Worm (Caenorhabditis elegans): ENCODE measurements around the gene sqv-7.

The sqv-7 gene

DNA sequence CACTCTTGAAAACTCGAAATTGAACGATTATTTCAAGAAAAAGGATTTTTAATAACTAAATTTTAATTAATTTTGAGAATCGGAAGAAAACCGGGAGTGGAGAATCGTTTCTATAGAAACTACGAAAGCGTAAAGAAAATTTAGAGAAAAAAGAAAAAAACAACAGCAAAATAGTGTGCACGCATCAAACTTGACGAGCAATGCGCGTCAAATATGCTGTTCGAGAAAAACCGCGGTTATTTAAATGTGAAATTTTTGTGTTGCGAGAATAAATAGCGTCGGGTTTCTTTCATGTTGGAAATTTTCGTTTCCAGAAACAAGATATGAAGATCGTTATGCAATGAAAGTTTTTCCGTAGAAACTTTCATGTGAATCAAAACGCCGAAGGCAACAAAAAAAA lies 38.5 kb downstream of the sqv-7 start:
- TF ChIP-seq hif-1 (tag; optimal IDR thresholded peaks at IDR 0.05) (no peak), ceh-82 (tag; optimal IDR thresholded peaks at IDR 0.05) (no peak), nhr-48 (tag; optimal IDR thresholded peaks at IDR 0.05) (no peak), mxl-3 (GFP tag; optimal IDR thresholded peaks at IDR 0.05) (no peak), T20F7.1 (GFP tag; optimal IDR thresholded peaks at IDR 0.05) (peak; percentile 65), egl-43 (GFP tag; IDR thresholded peaks at IDR 0.05) (no peak), mdl-1 (tag; optimal IDR thresholded peaks at IDR 0.05) (no peak), nhr-42 (GFP tag; IDR thresholded peaks at IDR 0.05) (no peak), hlh-30 (tag; optimal IDR thresholded peaks at IDR 0.05; ENCODE audit: insufficient read depth) (peak; percentile 57), php-3 (GFP tag; IDR thresholded peaks at IDR 0.05) (no peak), nhr-111 (GFP tag; optimal IDR thresholded peaks at IDR 0.05) (no peak), hmg-1.1 (GFP tag; IDR thresholded peaks at IDR 0.05) (peak; percentile 43; the same call in 1 of the 2 replicates), R02D3.7 (tag; optimal IDR thresholded peaks at IDR 0.05) (no peak), ceh-20 (GFP tag; IDR thresholded peaks at IDR 0.05) (no peak), vab-7 (GFP tag; IDR thresholded peaks at IDR 0.05) (no peak), ces-1 (GFP tag; optimal IDR thresholded peaks at IDR 0.05) (no peak), dmd-6 (GFP tag; IDR thresholded peaks at IDR 0.05) (no peak), zag-1 (tag; optimal IDR thresholded peaks at IDR 0.05) (no peak), zip-2 (tag; optimal IDR thresholded peaks at IDR 0.05) (no peak), mes-2 (tag; optimal IDR thresholded peaks at IDR 0.05; ENCODE audit: poor library complexity, severe bottlenecking) (peak; percentile 74), nhr-25 (tag; optimal IDR thresholded peaks at IDR 0.05; ENCODE audit: borderline replicate concordance, insufficient read depth) (no peak), aly-2 (tag; optimal IDR thresholded peaks at IDR 0.05) (no peak), pha-4 (GFP tag; IDR thresholded peaks at IDR 0.05) (no peak), pha-4 (tag; optimal IDR thresholded peaks at IDR 0.05) (no peak), fos-1 (tag; optimal IDR thresholded peaks at IDR 0.05) (no peak), mxl-2 (GFP tag; conservative IDR thresholded peaks at IDR 0.05) (no peak), dmd-8 (GFP tag; IDR thresholded peaks at IDR 0.05) (no peak), nhr-41 (GFP tag; IDR thresholded peaks at IDR 0.05) (no peak), lin-38 (GFP tag; IDR thresholded peaks at IDR 0.05) (peak; percentile 52), unc-130 (GFP tag; optimal IDR thresholded peaks at IDR 0.05) (no peak), lin-13 (GFP tag; optimal IDR thresholded peaks at IDR 0.05) (no peak), arid-1 (GFP tag; conservative IDR thresholded peaks at IDR 0.05) (no peak), Y5F2A.4 (GFP tag; optimal IDR thresholded peaks at IDR 0.05) (no peak), saeg-2 (GFP tag; IDR thresholded peaks at IDR 0.05) (no peak), unc-39 (tag; optimal IDR thresholded peaks at IDR 0.05) (no peak), Y105C5A.15 (GFP tag; IDR thresholded peaks at IDR 0.05) (no peak), daf-19 (GFP tag; conservative IDR thresholded peaks at IDR 0.05) (no peak), F10B5.3 (tag; optimal IDR thresholded peaks at IDR 0.05) (no peak), egl-27 (tag; optimal IDR thresholded peaks at IDR 0.05) (no peak), dpl-1 (GFP tag; optimal IDR thresholded peaks at IDR 0.05) (peak; percentile 88), daf-8 (GFP tag; IDR thresholded peaks at IDR 0.05) (no peak), ceh-44 (GFP tag; IDR thresholded peaks at IDR 0.05) (no peak), lin-29 (GFP tag; IDR thresholded peaks at IDR 0.05) (no peak), ztf-11 (tag; optimal IDR thresholded peaks at IDR 0.05) (no peak), lin-1 (GFP tag; IDR thresholded peaks at IDR 0.05) (no peak), nhr-10 (tag; optimal IDR thresholded peaks at IDR 0.05) (no peak), daf-16 (GFP tag; optimal IDR thresholded peaks at IDR 0.05) (no peak), daf-16 (tag; optimal IDR thresholded peaks at IDR 0.05) (no peak), unc-62 (GFP tag; optimal IDR thresholded peaks at IDR 0.05 in 1 of 2) (no peak), unc-62 (tag; optimal IDR thresholded peaks at IDR 0.05) (no peak), cey-2 (tag; optimal IDR thresholded peaks at IDR 0.05; ENCODE audit: borderline replicate concordance, insufficient read depth) (no peak), hlh-11 (tag; optimal IDR thresholded peaks at IDR 0.05) (no peak)

All from whole organism, L4 larva.